Worm (Caenorhabditis elegans) whole organism, L4/young adult: ENCODE results near the gene M163.7.

ENCODE experiments used
- W03F9.2 ChIP-seq: fragments of 150-350 bp; optimal IDR thresholded peaks from 2 replicates; lab custom pipeline; 2014; ENCODE audit warnings: missing biosample characterization, missing genetic modification characterization
- dao-5 ChIP-seq: sonication (generic microtip); optimal IDR thresholded peaks from 2 replicates; lab custom pipeline; 2016; ENCODE audit warnings: missing genotype, missing genetic modification characterization, moderate library complexity, missing compliant biosample characterization
- him-1 ChIP-seq: sonication (generic microtip); optimal IDR thresholded peaks from 2 replicates; lab custom pipeline; 2016; ENCODE audit warnings: missing genotype, missing genetic modification reagents, missing genetic modification characterization, missing compliant biosample characterization

- no peak for TF ChIP-seq him-1
- no peak for TF ChIP-seq W03F9.2 (tag; lab: Kevin White, UChicago)
- no peak for TF ChIP-seq dao-5 (tag; lab: Kevin White, UChicago)
These were observed 17.0 kb downstream of the M163.7 start for ce11 chrX:14481637-14482036.
